Worm (Caenorhabditis elegans) whole organism, L4 larva: ENCODE results near the gene K02F3.12.

Experiments used
- D1046.2 ChIP-seq: fragments of 200-800 bp; sonication (Bioruptor generic); IDR thresholded peaks from 2 replicates; pipeline ENCODE4 v1.3.6; 2022; ENCODE audit warnings: missing genetic modification characterization, missing compliant biosample characterization
- F10B5.3 ChIP-seq: sonication (generic microtip); optimal IDR thresholded peaks from 2 replicates; lab custom pipeline; 2016; ENCODE audit warnings: mild to moderate bottlenecking, missing genetic modification characterization, missing compliant biosample characterization
- F26F4.8 ChIP-seq: fragments of 200-800 bp; sonication (Bioruptor generic); conservative IDR thresholded peaks from 2 replicates; pipeline ENCODE4 v1.3.6; 2022; ENCODE audit warnings: missing genetic modification characterization, missing compliant biosample characterization
- F44E2.7 ChIP-seq: fragments of 200-800 bp; sonication (Bioruptor generic); IDR thresholded peaks from 2 replicates; pipeline ENCODE4 v2.1.2; 2022; ENCODE audit warnings: missing genetic modification characterization, missing compliant biosample characterization
- F49E8.2 ChIP-seq: sonication (generic microtip); optimal IDR thresholded peaks from 2 replicates; lab custom pipeline; 2016; ENCODE audit warnings: missing compliant biosample characterization, mild to moderate bottlenecking, missing genetic modification characterization, borderline replicate concordance
- T20F7.1 ChIP-seq: fragments of 200-800 bp; sonication (Bioruptor generic); optimal IDR thresholded peaks from 2 replicates; lab custom pipeline; 2018; ENCODE audit warnings: mild to moderate bottlenecking, missing genetic modification characterization, missing compliant biosample characterization
- T26A8.4 ChIP-seq: fragments of 200-800 bp; sonication (Bioruptor generic); IDR thresholded peaks from 2 replicates; pipeline ENCODE4 v1.3.6; 2022; ENCODE audit warnings: missing genetic modification characterization, missing compliant biosample characterization
- Y48G9A.11 ChIP-seq: fragments of 200-800 bp; sonication (Bioruptor generic); IDR thresholded peaks from 2 replicates; pipeline ENCODE4 v1.3.6; 2022; ENCODE audit warnings: missing genetic modification reagents, missing genetic modification characterization, missing compliant biosample characterization
- ZK546.5 ChIP-seq, 2 experiments: sonication (generic microtip); optimal IDR thresholded peaks; 2 replicates each; lab custom pipeline; 2017; ENCODE audit warnings: missing biosample characterization in 2 of 2, missing genetic modification characterization in 2 of 2
- aha-1 ChIP-seq: fragments of 150-350 bp; peaks from one replicate; lab custom pipeline; 2014; ENCODE audit warnings: missing biosample characterization, missing genetic modification characterization
- aly-2 ChIP-seq: sonication (generic microtip); optimal IDR thresholded peaks from 2 replicates; lab custom pipeline; 2018; ENCODE audit warnings: missing biosample characterization, missing genetic modification characterization
- arid-1 ChIP-seq: fragments of 200-800 bp; sonication (Bioruptor generic); conservative IDR thresholded peaks from 2 replicates; pipeline ENCODE4 v1.3.6; 2022; ENCODE audit warnings: missing genetic modification reagents, missing genetic modification characterization, missing compliant biosample characterization
- ceh-20 ChIP-seq: fragments of 200-800 bp; sonication (Bioruptor generic); IDR thresholded peaks from 2 replicates; pipeline ENCODE4 v1.3.6; 2022; ENCODE audit warnings: missing genetic modification reagents, missing genetic modification characterization, missing compliant biosample characterization
- ceh-28 ChIP-seq: fragments of 150-350 bp; optimal IDR thresholded peaks from 2 replicates; lab custom pipeline; 2014; ENCODE audit warnings: missing biosample characterization, missing genetic modification reagents, missing genetic modification characterization
- ceh-44 ChIP-seq: fragments of 200-800 bp; sonication (Bioruptor generic); IDR thresholded peaks from 2 replicates; pipeline ENCODE4 v1.3.6; 2022; ENCODE audit warnings: missing genetic modification reagents, missing genetic modification characterization, missing compliant biosample characterization
- daf-12 ChIP-seq: fragments of 150-350 bp; optimal IDR thresholded peaks from 2 replicates; lab custom pipeline; 2014; ENCODE audit warnings: missing biosample characterization, missing genetic modification reagents, missing genetic modification characterization
- daf-19 ChIP-seq: fragments of 200-800 bp; sonication (Bioruptor generic); conservative IDR thresholded peaks from 2 replicates; pipeline ENCODE4 v1.3.6; 2022; ENCODE audit warnings: missing genetic modification characterization, missing compliant biosample characterization
- dmd-6 ChIP-seq: fragments of 200-800 bp; sonication (Bioruptor generic); IDR thresholded peaks from 2 replicates; pipeline ENCODE4 v1.3.6; 2022; ENCODE audit warnings: missing genetic modification reagents, missing genetic modification characterization, missing compliant biosample characterization
- dmd-9 ChIP-seq: fragments of 200-800 bp; sonication (Bioruptor generic); IDR thresholded peaks from 2 replicates; pipeline ENCODE4 v1.3.6; 2022; ENCODE audit warnings: missing genetic modification reagents, missing genetic modification characterization, missing compliant biosample characterization
- duxl-1 ChIP-seq: sonication (generic microtip); optimal IDR thresholded peaks from 2 replicates; lab custom pipeline; 2016; ENCODE audit warnings: mild to moderate bottlenecking, missing genetic modification characterization, moderate library complexity, missing compliant biosample characterization; ENCODE audit not compliant: poor library complexity
- fkh-10 ChIP-seq: fragments of 150-350 bp; optimal IDR thresholded peaks from 2 replicates; lab custom pipeline; 2014; ENCODE audit warnings: missing biosample characterization, missing genetic modification reagents, missing genetic modification characterization
- hlh-11 ChIP-seq: fragments of 200-800 bp; sonication (Bioruptor generic); optimal IDR thresholded peaks from 2 replicates; lab custom pipeline; 2018; ENCODE audit warnings: mild to moderate bottlenecking, missing genetic modification characterization, missing compliant biosample characterization
- lim-7 ChIP-seq: fragments of 200-800 bp; sonication (Bioruptor generic); IDR thresholded peaks from 2 replicates; pipeline ENCODE4 v1.3.6; 2022; ENCODE audit warnings: missing genetic modification characterization, missing compliant biosample characterization
- lin-1 ChIP-seq: fragments of 200-800 bp; sonication (Bioruptor generic); IDR thresholded peaks from 2 replicates; pipeline ENCODE4 v1.3.6; 2022; ENCODE audit warnings: missing genetic modification reagents, missing genetic modification characterization, missing compliant biosample characterization
- lin-13 ChIP-seq: fragments of 150-350 bp; optimal IDR thresholded peaks from 2 replicates; lab custom pipeline; 2014; ENCODE audit warnings: missing biosample characterization, missing genetic modification reagents, missing genetic modification characterization
- lin-15B ChIP-seq: fragments of 150-350 bp; sonication (generic microtip); optimal IDR thresholded peaks from 3 replicates; lab custom pipeline; 2014; ENCODE audit warnings: missing biosample characterization, missing genetic modification characterization
- lin-38 ChIP-seq: fragments of 200-800 bp; sonication (Bioruptor generic); IDR thresholded peaks from 2 replicates; pipeline ENCODE4 v1.3.6; 2022; ENCODE audit warnings: missing genetic modification reagents, missing genetic modification characterization, missing compliant biosample characterization
- lin-39 ChIP-seq: fragments of 150-350 bp; optimal IDR thresholded peaks from 2 replicates; lab custom pipeline; 2014; ENCODE audit warnings: missing biosample characterization, missing genetic modification reagents, missing genetic modification characterization
- lir-3 ChIP-seq: sonication (generic microtip); optimal IDR thresholded peaks from 2 replicates; lab custom pipeline; 2016; ENCODE audit warnings: mild to moderate bottlenecking, missing genetic modification characterization, missing compliant biosample characterization
- madf-5 ChIP-seq, 2 experiments: fragments of 200-800 bp; sonication (Bioruptor generic); IDR thresholded peaks; 2 replicates each; pipeline ENCODE4 v1.3.6; 2022; ENCODE audit warnings: missing compliant biosample characterization in 2 of 2, missing genetic modification characterization in 2 of 2
- madf-9 ChIP-seq: fragments of 200-800 bp; sonication (Bioruptor generic); conservative IDR thresholded peaks from 2 replicates; pipeline ENCODE4 v1.3.6; 2022; ENCODE audit warnings: missing genetic modification reagents, missing genetic modification characterization, missing compliant biosample characterization
- mdl-1 ChIP-seq, 2 experiments: fragments of 150-350 bp in 1 of 2; sonication (generic microtip) in 1 of 2; optimal IDR thresholded peaks; 2 replicates each; lab custom pipeline; 2014 to 2017; ENCODE audit warnings: missing biosample characterization in 2 of 2, missing genetic modification characterization in 2 of 2
- mep-1 ChIP-seq: fragments of 150-350 bp; sonication (generic microtip); optimal IDR thresholded peaks from 3 replicates; lab custom pipeline; 2014; ENCODE audit warnings: missing biosample characterization, missing genetic modification characterization
- mes-2 ChIP-seq: sonication (generic microtip); optimal IDR thresholded peaks from 2 replicates; lab custom pipeline; 2016; ENCODE audit warnings: missing genotype, mild to moderate bottlenecking, missing genetic modification characterization, missing compliant biosample characterization; ENCODE audit not compliant: poor library complexity, severe bottlenecking
- nhr-10 ChIP-seq: fragments of 150-350 bp; optimal IDR thresholded peaks from 2 replicates; lab custom pipeline; 2014; ENCODE audit warnings: missing biosample characterization, missing genetic modification characterization
- nhr-11 ChIP-seq: fragments of 150-350 bp; optimal IDR thresholded peaks from 2 replicates; lab custom pipeline; 2014; ENCODE audit warnings: missing biosample characterization, missing genetic modification characterization
- nhr-237 ChIP-seq: sonication (generic microtip); optimal IDR thresholded peaks from 2 replicates; lab custom pipeline; 2017; ENCODE audit warnings: missing biosample characterization, missing genetic modification characterization
- nhr-28 ChIP-seq: fragments of 150-350 bp; optimal IDR thresholded peaks from 2 replicates; lab custom pipeline; 2014; ENCODE audit warnings: missing biosample characterization, missing genetic modification characterization
- nhr-42 ChIP-seq: fragments of 200-800 bp; sonication (Bioruptor generic); IDR thresholded peaks from 2 replicates; pipeline ENCODE4 v1.3.6; 2022; ENCODE audit warnings: missing genetic modification characterization, missing compliant biosample characterization
- nhr-76 ChIP-seq: fragments of 150-350 bp; optimal IDR thresholded peaks from 2 replicates; lab custom pipeline; 2014; ENCODE audit warnings: missing biosample characterization, missing genetic modification characterization
- pqm-1 ChIP-seq: sonication (generic microtip); optimal IDR thresholded peaks from 2 replicates; lab custom pipeline; 2017; ENCODE audit warnings: missing biosample characterization, missing genetic modification characterization
- rbr-2 ChIP-seq: sonication (generic microtip); optimal IDR thresholded peaks from 2 replicates; lab custom pipeline; 2016; ENCODE audit warnings: missing genotype, missing genetic modification characterization, missing compliant biosample characterization
- saeg-2 ChIP-seq: fragments of 200-800 bp; sonication (Bioruptor generic); IDR thresholded peaks from 2 replicates; pipeline ENCODE4 v1.3.6; 2022; ENCODE audit warnings: missing genetic modification reagents, missing genetic modification characterization, missing compliant biosample characterization
- sdz-12 ChIP-seq: fragments of 200-800 bp; sonication (Bioruptor generic); optimal IDR thresholded peaks from 2 replicates; lab custom pipeline; 2018; ENCODE audit warnings: mild to moderate bottlenecking, missing genetic modification characterization, missing compliant biosample characterization
- set-16 ChIP-seq: fragments of 200-800 bp; sonication (Bioruptor generic); IDR thresholded peaks from 2 replicates; pipeline ENCODE4 v1.3.6; 2022; ENCODE audit warnings: missing genetic modification reagents, missing genetic modification characterization, missing compliant biosample characterization
- snpc-4 ChIP-seq: fragments of 150-350 bp; optimal IDR thresholded peaks from 2 replicates; lab custom pipeline; 2014; ENCODE audit warnings: missing biosample characterization, missing genetic modification characterization
- spr-1 ChIP-seq: sonication (generic microtip); optimal IDR thresholded peaks from 2 replicates; lab custom pipeline; 2016; ENCODE audit warnings: mild to moderate bottlenecking, missing genetic modification characterization, missing compliant biosample characterization
- spr-3 ChIP-seq: fragments of 200-800 bp; sonication (Bioruptor generic); optimal IDR thresholded peaks from 2 replicates; lab custom pipeline; 2018; ENCODE audit warnings: mild to moderate bottlenecking, missing genetic modification characterization, missing compliant biosample characterization
- unc-39 ChIP-seq: sonication (generic microtip); optimal IDR thresholded peaks from 2 replicates; lab custom pipeline; 2017; ENCODE audit warnings: missing biosample characterization, missing genetic modification characterization
- vab-7 ChIP-seq: fragments of 200-800 bp; sonication (Bioruptor generic); IDR thresholded peaks from 2 replicates; pipeline ENCODE4 v1.3.6; 2022; ENCODE audit warnings: missing genetic modification reagents, missing genetic modification characterization, missing compliant biosample characterization
- zip-2 ChIP-seq: fragments of 150-350 bp; optimal IDR thresholded peaks from 2 replicates; lab custom pipeline; 2014; ENCODE audit warnings: missing biosample characterization, missing genetic modification characterization
- ztf-11 ChIP-seq: fragments of 150-350 bp; optimal IDR thresholded peaks from 2 replicates; lab custom pipeline; 2014; ENCODE audit warnings: missing biosample characterization, missing genetic modification characterization

K02F3.12 gene

ce11 chrIII:901600-902250 lies 45.4 kb downstream of the K02F3.12 start (continued):
- TF ChIP-seq madf-5 (GFP tag; IDR thresholded peaks at IDR 0.05; lab: Robert Waterston, UW), result no peak
- TF ChIP-seq snpc-4, result no peak
- no peak for TF ChIP-seq F44E2.7
- no peak for TF ChIP-seq spr-1 (tag; lab: Kevin White, UChicago)
- no peak for TF ChIP-seq sdz-12 (GFP tag; lab: Kevin White, UChicago)
- TF ChIP-seq nhr-28 (tag; lab: Kevin White, UChicago), result peak; percentile 5
- TF ChIP-seq aly-2 (tag; lab: Kevin White, UChicago), result no peak
- TF ChIP-seq fkh-10 (GFP tag; lab: Kevin White, UChicago), result no peak
- TF ChIP-seq duxl-1 (tag; lab: Kevin White, UChicago), result no peak
- peak; percentile 38 for TF ChIP-seq hlh-11 (tag; lab: Kevin White, UChicago)
- TF ChIP-seq aha-1, result peak; percentile 98
- no peak for TF ChIP-seq nhr-237
- no peak for TF ChIP-seq unc-39 (tag; lab: Kevin White, UChicago)
- no peak for TF ChIP-seq lin-1 (GFP tag; lab: Robert Waterston, UW)
- TF ChIP-seq T26A8.4 (GFP tag; lab: Robert Waterston, UW), result no peak
- TF ChIP-seq vab-7 (GFP tag; lab: Robert Waterston, UW), result no peak
- no peak for TF ChIP-seq set-16 (GFP tag; lab: Robert Waterston, UW)
- TF ChIP-seq ztf-11 (tag; lab: Kevin White, UChicago), result no peak
- TF ChIP-seq saeg-2 (GFP tag; lab: Robert Waterston, UW), result no peak
- peak; percentile 6 for TF ChIP-seq mep-1 (tag; lab: Kevin White, UChicago)
- TF ChIP-seq T20F7.1 (GFP tag; lab: Kevin White, UChicago), result no peak
- no peak for TF ChIP-seq ceh-28 (tag; lab: Kevin White, UChicago)
- no peak for TF ChIP-seq D1046.2 (GFP tag; lab: Robert Waterston, UW)
- TF ChIP-seq F49E8.2 (tag; lab: Kevin White, UChicago), result no peak
- no peak for TF ChIP-seq lim-7 (GFP tag; lab: Robert Waterston, UW)
- TF ChIP-seq lin-15B (tag; lab: Kevin White, UChicago), result no peak
- no peak for TF ChIP-seq nhr-11 (tag; lab: Kevin White, UChicago)
- TF ChIP-seq lir-3 (tag; lab: Kevin White, UChicago), result no peak
- peak; percentile 26 for TF ChIP-seq mes-2 (tag; lab: Kevin White, UChicago)
- TF ChIP-seq ZK546.5 (tag; optimal IDR thresholded peaks at IDR 0.05; lab: Kevin White, UChicago), result no peak
- TF ChIP-seq dmd-6 (GFP tag; lab: Robert Waterston, UW), result peak; percentile 54
- TF ChIP-seq Y48G9A.11 (GFP tag; lab: Robert Waterston, UW), result peak; percentile 20; the same call in 1 of the 2 replicates
- no peak for TF ChIP-seq ceh-20
- peak; percentile 19 for TF ChIP-seq pqm-1 (tag; lab: Kevin White, UChicago)
- no peak for TF ChIP-seq nhr-76 (tag; lab: Kevin White, UChicago)
- TF ChIP-seq daf-19 (GFP tag; lab: Robert Waterston, UW), result 0 out of 2 replicates have a peak, but pooled peaks have one; percentile 34
- no peak for TF ChIP-seq spr-3 (GFP tag; lab: Kevin White, UChicago)
- no peak for TF ChIP-seq lin-13 (GFP tag; lab: Kevin White, UChicago)
- TF ChIP-seq rbr-2 (tag; lab: Kevin White, UChicago), result no peak
- TF ChIP-seq F26F4.8 (GFP tag; lab: Robert Waterston, UW), result no peak
- TF ChIP-seq dmd-9 (GFP tag; lab: Robert Waterston, UW), result no peak
- TF ChIP-seq nhr-42 (GFP tag; lab: Robert Waterston, UW), result no peak
- TF ChIP-seq daf-12, result no peak
- no peak for TF ChIP-seq F10B5.3 (tag; lab: Kevin White, UChicago)
- TF ChIP-seq madf-9 (GFP tag; lab: Robert Waterston, UW), result no peak
- TF ChIP-seq ceh-44, result no peak
- no peak for TF ChIP-seq arid-1 (GFP tag; lab: Robert Waterston, UW)
- peak; percentile 92 for TF ChIP-seq lin-38
- TF ChIP-seq zip-2, result no peak
- no peak for TF ChIP-seq nhr-10 (tag; lab: Kevin White, UChicago)
- no peak for TF ChIP-seq lin-39 (tag; lab: Kevin White, UChicago)
- no peak for TF ChIP-seq mdl-1 (tag; optimal IDR thresholded peaks at IDR 0.05; lab: Kevin White, UChicago)
